Worm (Caenorhabditis elegans) whole organism, young adult: ENCODE data around the gene W05B10.3.

Experiments
- ama-1 ChIP-seq, 3 experiments: fragments of 150-350 bp in 1 of 3; sonication (generic microtip) in 2 of 3; optimal IDR thresholded peaks; 2 replicates each; lab custom pipeline; 2014 to 2018; ENCODE audit warnings: missing biosample characterization in 2 of 3, missing genetic modification characterization in 2 of 3, missing genetic modification reagents in 2 of 3
- egrh-3 ChIP-seq: fragments of 200-800 bp; sonication (Bioruptor generic); IDR thresholded peaks from 2 replicates; pipeline ENCODE4 v1.3.6; 2022; ENCODE audit warnings: missing genetic modification reagents, missing genetic modification characterization, missing compliant biosample characterization
- nfya-1 ChIP-seq: sonication (generic microtip); optimal IDR thresholded peaks from 2 replicates; lab custom pipeline; 2017; ENCODE audit warnings: antibody characterized with exemption, missing compliant biosample characterization, missing genetic modification characterization, borderline replicate concordance; ENCODE audit not compliant: insufficient read depth
- nhr-120 ChIP-seq: fragments of 200-800 bp; sonication (Bioruptor generic); IDR thresholded peaks from 2 replicates; pipeline ENCODE4 v1.3.6; 2022; ENCODE audit warnings: missing genetic modification characterization, missing compliant biosample characterization

- no peak for TF ChIP-seq nhr-120 (GFP tag; lab: Robert Waterston, UW)
- TF ChIP-seq ama-1 (optimal IDR thresholded peaks at IDR 0.05; lab: Kevin White, UChicago), result no peak
- TF ChIP-seq ama-1 (GFP tag; optimal IDR thresholded peaks at IDR 0.05; lab: Kevin White, UChicago), result no peak
- TF ChIP-seq nfya-1 (tag; lab: Kevin White, UChicago), result no peak
- no peak for TF ChIP-seq egrh-3 (GFP tag; lab: Robert Waterston, UW)
These were observed 21.7 kb upstream of the W05B10.3 start for ce11 chrV:12683205-12683604.
